Fruit fly (Drosophila melanogaster) S2 (cell line): ENCODE data around the gene Lcp65Ag2.

Experiments
- CG8478 ChIP-seq: fragments of >200 bp; optimal IDR thresholded peaks from 2 replicates; lab custom pipeline; 2018
- CTCF ChIP-seq, 2 experiments: fragments of >200 bp; optimal IDR thresholded peaks; 2 replicates each; lab custom pipeline; 2018

DNA sequence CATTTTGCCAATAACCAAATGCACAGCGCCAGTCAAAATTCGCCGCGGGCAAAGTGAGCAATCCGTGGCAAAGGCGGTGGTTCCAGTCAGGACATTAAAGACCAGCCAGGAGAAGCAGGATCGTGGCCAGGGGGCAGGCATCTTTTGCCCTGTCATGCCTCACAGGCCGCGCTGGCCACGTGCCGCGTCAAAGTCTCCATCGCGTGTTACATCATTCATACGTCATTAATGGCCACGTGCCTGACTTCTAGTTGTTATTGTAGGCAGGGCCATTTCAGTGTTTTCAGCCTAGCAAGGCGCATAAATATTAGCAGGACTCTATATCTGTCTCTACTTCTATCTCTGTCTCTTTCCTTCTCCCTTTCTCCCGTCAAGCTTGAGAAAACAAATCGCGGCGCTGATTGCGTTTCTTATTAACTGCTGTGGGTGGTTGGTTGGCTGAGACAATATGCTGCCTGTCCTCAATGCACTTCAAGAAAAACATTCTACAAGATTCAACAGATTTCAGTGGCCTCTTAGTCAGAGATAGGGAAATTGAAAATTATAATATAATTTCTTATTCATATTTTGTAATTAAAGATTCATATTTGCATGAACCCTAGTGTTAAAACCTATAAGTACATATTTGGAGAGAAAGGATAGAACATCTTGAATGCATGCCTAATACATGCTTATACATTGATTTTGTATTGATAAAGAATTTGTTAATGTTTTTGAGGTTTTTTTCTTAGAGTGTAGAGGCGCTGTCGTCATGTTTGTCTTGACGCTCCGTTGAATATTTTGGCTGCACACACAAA, 24.9 kb downstream of the Lcp65Ag2 start:
- no peak for TF ChIP-seq CTCF (optimal IDR thresholded peaks at IDR 0.05; lab: Kevin White, UChicago)
- no peak for TF ChIP-seq CG8478 (lab: Kevin White, UChicago)
